Worm (Caenorhabditis elegans): ENCODE data around the gene set-8.

DNA sequence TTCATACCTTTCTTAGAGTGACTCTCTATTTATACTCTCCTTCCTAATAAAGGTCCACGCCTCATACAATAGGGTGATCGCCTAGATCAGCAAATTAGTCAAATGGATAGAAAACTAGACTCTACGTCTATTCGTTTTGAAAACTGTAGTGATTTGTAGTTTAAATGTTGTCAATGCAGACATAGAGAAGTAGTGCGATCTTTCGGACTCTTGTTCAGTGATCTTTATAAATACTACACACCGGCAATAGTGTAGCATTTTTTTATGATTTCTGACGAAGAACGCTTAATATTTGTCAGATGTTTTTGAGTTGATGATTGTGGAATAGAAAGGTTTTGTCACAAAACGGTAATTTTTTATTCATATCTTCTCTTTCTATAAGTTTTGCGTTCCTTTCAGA, 35.2 kb upstream of the set-8 start:
- TF ChIP-seq him-1 (tag; optimal IDR thresholded peaks at IDR 0.05) (no peak), dao-5 (tag; optimal IDR thresholded peaks at IDR 0.05) (no peak), W03F9.2 (tag; optimal IDR thresholded peaks at IDR 0.05) (no peak)

Measured in whole organism, L4/young adult.